Worm (Caenorhabditis elegans): ENCODE results near the gene thn-2.

The thn-2 gene

ce11 chrIV:12382864-12383263 is at the start of gene thn-2:
Gene thn-2 (plus strand): TSS chrIV:12383170.
- no peak for TF ChIP-seq rnt-1 (tag; optimal IDR thresholded peaks at IDR 0.05)
- TF ChIP-seq hlh-30 (tag; optimal IDR thresholded peaks at IDR 0.05; ENCODE audit: insufficient read depth), result no peak
- no peak for TF ChIP-seq ttx-3 (tag; optimal IDR thresholded peaks at IDR 0.05)
- no peak for TF ChIP-seq npax-4 (tag; optimal IDR thresholded peaks at IDR 0.05)
- no peak for TF ChIP-seq ets-4 (tag; optimal IDR thresholded peaks at IDR 0.05)
- TF ChIP-seq che-1 (tag; optimal IDR thresholded peaks at IDR 0.05), result no peak
- no peak for TF ChIP-seq odd-2 (tag; optimal IDR thresholded peaks at IDR 0.05)
- TF ChIP-seq sdc-2 (tag; optimal IDR thresholded peaks at IDR 0.05), result no peak
- TF ChIP-seq tbx-2 (tag; optimal IDR thresholded peaks at IDR 0.05), result no peak
- no peak for TF ChIP-seq dve-1 (tag; optimal IDR thresholded peaks at IDR 0.05)
- TF ChIP-seq pha-4 (tag; optimal IDR thresholded peaks at IDR 0.05), result no peak
- TF ChIP-seq ahr-1 (tag; optimal IDR thresholded peaks at IDR 0.05), result no peak
- no peak for TF ChIP-seq zip-5 (tag; optimal IDR thresholded peaks at IDR 0.05)
- TF ChIP-seq ceh-31 (tag; optimal IDR thresholded peaks at IDR 0.05), result no peak
- TF ChIP-seq K02D7.2 (tag; optimal IDR thresholded peaks at IDR 0.05), result no peak
- TF ChIP-seq gmeb-2 (tag; optimal IDR thresholded peaks at IDR 0.05), result no peak
- TF ChIP-seq Y22D7AL.16 (tag; optimal IDR thresholded peaks at IDR 0.05), result no peak

- TF ChIP-seq zip-5 (tag; optimal IDR thresholded peaks at IDR 0.05) (no peak), unc-86 (tag; optimal IDR thresholded peaks at IDR 0.05) (no peak), ets-4 (tag; optimal IDR thresholded peaks at IDR 0.05) (no peak), nfya-1 (tag; optimal IDR thresholded peaks at IDR 0.05) (no peak), lim-6 (tag; optimal IDR thresholded peaks at IDR 0.05) (no peak), sox-2 (GFP tag; IDR thresholded peaks at IDR 0.05) (no peak), odd-2 (tag; optimal IDR thresholded peaks at IDR 0.05) (no peak), elt-2 (tag; optimal IDR thresholded peaks at IDR 0.05) (no peak)
These were observed 48.8 kb upstream of the thn-2 start for ce11 chrIV:12334142-12334541.

- TF ChIP-seq ahr-1 (tag; optimal IDR thresholded peaks at IDR 0.05) (no peak), unc-86 (tag; optimal IDR thresholded peaks at IDR 0.05) (no peak), hlh-8 (tag; optimal IDR thresholded peaks at IDR 0.05) (no peak)
These were observed 48.3 kb upstream of the thn-2 start for ce11 chrIV:12334708-12335107.

- peak; percentile 36 for TF ChIP-seq ceh-18 (tag; optimal IDR thresholded peaks at IDR 0.05)
- no peak for TF ChIP-seq F13H6.1 (tag; optimal IDR thresholded peaks at IDR 0.05)
- TF ChIP-seq odd-2 (tag; optimal IDR thresholded peaks at IDR 0.05), result no peak
- TF ChIP-seq sdc-2 (tag; optimal IDR thresholded peaks at IDR 0.05), result no peak
- TF ChIP-seq syd-9 (tag; optimal IDR thresholded peaks at IDR 0.05), result no peak
- peak; percentile 30 for TF ChIP-seq rnt-1 (tag; optimal IDR thresholded peaks at IDR 0.05)
- TF ChIP-seq gmeb-2 (tag; optimal IDR thresholded peaks at IDR 0.05), result no peak
- TF ChIP-seq tbx-7 (tag; optimal IDR thresholded peaks at IDR 0.05), result no peak
- TF ChIP-seq nfya-1 (tag; optimal IDR thresholded peaks at IDR 0.05), result peak; percentile 30
- peak; percentile 21 for TF ChIP-seq tbx-2 (tag; optimal IDR thresholded peaks at IDR 0.05)
These were observed 47.7 kb upstream of the thn-2 start for ce11 chrIV:12335248-12335647.

ce11 chrIV:12335798-12336197 is 47.2 kb upstream of the thn-2 start, which contains the start of gene F19B6.1:
Gene F19B6.1 (minus strand): TSS chrIV:12336075.
- TF ChIP-seq ceh-31 (tag; optimal IDR thresholded peaks at IDR 0.05) (no peak), nhr-11 (tag; optimal IDR thresholded peaks at IDR 0.05) (no peak), fkh-6 (tag; optimal IDR thresholded peaks at IDR 0.05) (no peak), ceh-34 (tag; optimal IDR thresholded peaks at IDR 0.05) (no peak), K02D7.2 (tag; optimal IDR thresholded peaks at IDR 0.05) (no peak), C08G9.2 (tag; optimal IDR thresholded peaks at IDR 0.05) (no peak), ttx-3 (tag; optimal IDR thresholded peaks at IDR 0.05) (no peak), unc-55 (GFP tag; optimal IDR thresholded peaks at IDR 0.05) (no peak), K09A11.1 (tag; optimal IDR thresholded peaks at IDR 0.05; ENCODE audit: insufficient read depth) (no peak), tbx-2 (tag; optimal IDR thresholded peaks at IDR 0.05) (no peak), nhr-232 (tag; optimal IDR thresholded peaks at IDR 0.05) (no peak), unc-86 (tag; optimal IDR thresholded peaks at IDR 0.05) (no peak), ceh-6 (GFP tag; optimal IDR thresholded peaks at IDR 0.05) (no peak), pag-3 (tag; optimal IDR thresholded peaks at IDR 0.05; ENCODE audit: borderline replicate concordance) (no peak), ceh-24 (tag; optimal IDR thresholded peaks at IDR 0.05) (no peak), ceh-48 (tag; optimal IDR thresholded peaks at IDR 0.05) (no peak), tbx-7 (tag; optimal IDR thresholded peaks at IDR 0.05) (no peak), ahr-1 (tag; optimal IDR thresholded peaks at IDR 0.05) (no peak), F13H6.1 (tag; optimal IDR thresholded peaks at IDR 0.05) (no peak)

Measured in whole organism, late embryonic.